Worm (Caenorhabditis elegans) whole organism, L4/young adult: ENCODE data around the gene clec-165.

Experiments used
- W03F9.2 ChIP-seq: fragments of 150-350 bp; optimal IDR thresholded peaks from 2 replicates; lab custom pipeline; 2014; ENCODE audit warnings: missing biosample characterization, missing genetic modification characterization
- dao-5 ChIP-seq: sonication (generic microtip); optimal IDR thresholded peaks from 2 replicates; lab custom pipeline; 2016; ENCODE audit warnings: missing genotype, missing genetic modification characterization, moderate library complexity, missing compliant biosample characterization
- him-1 ChIP-seq: sonication (generic microtip); optimal IDR thresholded peaks from 2 replicates; lab custom pipeline; 2016; ENCODE audit warnings: missing genotype, missing genetic modification reagents, missing genetic modification characterization, missing compliant biosample characterization

DNA sequence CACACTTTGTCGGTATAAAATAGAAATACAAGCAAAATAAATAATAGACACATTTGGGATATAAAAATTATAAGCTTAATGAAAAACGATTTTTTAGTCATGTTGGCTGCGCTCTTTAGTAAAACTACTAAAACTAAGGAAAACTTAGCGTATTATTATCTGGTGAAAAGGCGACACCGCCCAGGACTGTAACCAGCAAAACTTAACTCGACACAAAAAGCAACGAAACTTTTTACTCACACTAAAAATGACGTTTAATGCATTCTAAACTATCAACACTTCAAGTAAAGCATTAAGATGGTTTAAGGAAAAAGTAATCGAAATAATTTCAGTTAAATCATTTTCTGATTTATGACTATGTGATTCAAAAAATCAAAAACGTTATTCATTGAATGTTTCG lies 8.9 kb upstream of the clec-165 start, which contains the start of gene clec-167:
- TF ChIP-seq him-1 = no peak
- no peak for TF ChIP-seq W03F9.2 (tag; lab: Kevin White, UChicago)
- no peak for TF ChIP-seq dao-5 (tag; lab: Kevin White, UChicago)
